Worm (Caenorhabditis elegans): ENCODE results near the gene F53F4.12.

Gene F53F4.12

ce11 chrV:13593083-13593482, 32.8 kb upstream of the F53F4.12 start, which contains the start of gene F53F4.4:
Gene F53F4.4 (plus strand): TSS chrV:13593383.
- TF ChIP-seq ceh-82 (tag; optimal IDR thresholded peaks at IDR 0.05) (no peak), mab-5 (tag; optimal IDR thresholded peaks at IDR 0.05) (no peak), lin-11 (tag; optimal IDR thresholded peaks at IDR 0.05) (no peak), nhr-23 (tag; optimal IDR thresholded peaks at IDR 0.05) (no peak), lin-39 (tag; optimal IDR thresholded peaks at IDR 0.05) (no peak), snpc-4 (tag; optimal IDR thresholded peaks at IDR 0.05) (no peak), nhr-237 (tag; optimal IDR thresholded peaks at IDR 0.05) (no peak), ZK546.5 (tag; optimal IDR thresholded peaks at IDR 0.05) (no peak), mdl-1 (tag; optimal IDR thresholded peaks at IDR 0.05) (no peak), unc-39 (tag; optimal IDR thresholded peaks at IDR 0.05) (no peak), ztf-11 (tag; optimal IDR thresholded peaks at IDR 0.05) (no peak), peb-1 (tag; optimal IDR thresholded peaks at IDR 0.05) (no peak), aly-2 (tag; optimal IDR thresholded peaks at IDR 0.05) (no peak), F13H6.1 (tag; optimal IDR thresholded peaks at IDR 0.05) (no peak), egl-27 (tag; optimal IDR thresholded peaks at IDR 0.05) (no peak), gmeb-1 (tag; optimal IDR thresholded peaks at IDR 0.05) (no peak), nhr-10 (tag; optimal IDR thresholded peaks at IDR 0.05) (no peak), zag-1 (tag; optimal IDR thresholded peaks at IDR 0.05) (no peak), ama-1 (optimal IDR thresholded peaks at IDR 0.05) (no peak)

DNA sequence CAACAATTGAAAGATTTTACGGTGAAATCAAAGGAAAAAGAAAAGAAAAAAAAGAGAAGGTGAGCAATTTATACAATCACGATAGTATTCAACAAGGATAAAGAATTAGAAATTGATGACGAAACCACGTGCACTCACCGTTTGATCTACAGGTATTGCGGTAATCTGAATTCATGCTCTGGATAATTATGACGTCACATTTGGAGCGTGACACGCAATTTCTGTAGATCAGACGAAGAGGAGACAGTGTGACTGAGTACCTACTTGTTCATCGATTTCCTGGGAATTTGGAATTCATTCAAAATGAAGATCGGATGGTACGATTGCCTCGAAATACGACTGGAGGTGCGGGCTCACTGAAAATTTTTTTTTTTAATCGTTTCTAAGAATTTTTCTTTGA, 27.5 kb upstream of the F53F4.12 start:
- TF ChIP-seq ztf-1 (GFP tag; conservative IDR thresholded peaks at IDR 0.05) (no peak), elt-1 (tag; optimal IDR thresholded peaks at IDR 0.05) (no peak), nhr-237 (tag; optimal IDR thresholded peaks at IDR 0.05) (no peak), ceh-16 (tag; optimal IDR thresholded peaks at IDR 0.05) (no peak), mab-5 (tag; optimal IDR thresholded peaks at IDR 0.05) (no peak), nhr-6 (tag; optimal IDR thresholded peaks at IDR 0.05) (no peak), ZK546.5 (tag; optimal IDR thresholded peaks at IDR 0.05) (no peak), nhr-129 (tag; optimal IDR thresholded peaks at IDR 0.05) (no peak), lsy-2 (tag; optimal IDR thresholded peaks at IDR 0.05) (no peak), ama-1 (optimal IDR thresholded peaks at IDR 0.05) (no peak), ztf-11 (tag; optimal IDR thresholded peaks at IDR 0.05) (no peak), nhr-77 (tag; optimal IDR thresholded peaks at IDR 0.05) (no peak), nhr-21 (tag; optimal IDR thresholded peaks at IDR 0.05) (no peak), Y55F3AM.14 (GFP tag; optimal IDR thresholded peaks at IDR 0.05) (no peak), sma-3 (GFP tag; optimal IDR thresholded peaks at IDR 0.05) (no peak), C34F6.9 (tag; optimal IDR thresholded peaks at IDR 0.05) (no peak), elt-3 (tag; optimal IDR thresholded peaks at IDR 0.05) (no peak), ztf-4 (tag; optimal IDR thresholded peaks at IDR 0.05) (no peak)

ce11 chrV:13600882-13601281, 25.0 kb upstream of the F53F4.12 start, which contains the start of gene rdy-2:
Gene rdy-2 (minus strand): TSS chrV:13600982.
- TF ChIP-seq lin-11 (tag; optimal IDR thresholded peaks at IDR 0.05) (no peak), lin-39 (tag; optimal IDR thresholded peaks at IDR 0.05) (no peak), peb-1 (tag; optimal IDR thresholded peaks at IDR 0.05) (no peak), R02D3.7 (tag; optimal IDR thresholded peaks at IDR 0.05) (no peak), sma-3 (GFP tag; optimal IDR thresholded peaks at IDR 0.05) (no peak)

- TF ChIP-seq ama-1 (optimal IDR thresholded peaks at IDR 0.05): no peak
- no peak for TF ChIP-seq unc-55 (GFP tag; optimal IDR thresholded peaks at IDR 0.05)
- TF ChIP-seq mdl-1 (tag; optimal IDR thresholded peaks at IDR 0.05): no peak
- peak; percentile 33 for TF ChIP-seq Y55F3AM.14 (GFP tag; optimal IDR thresholded peaks at IDR 0.05)
- peak; percentile 9 for TF ChIP-seq nhr-25 (tag; optimal IDR thresholded peaks at IDR 0.05)
- TF ChIP-seq elt-1 (tag; optimal IDR thresholded peaks at IDR 0.05): no peak
- no peak for TF ChIP-seq nhr-237 (tag; optimal IDR thresholded peaks at IDR 0.05)
- no peak for TF ChIP-seq blmp-1 (tag; optimal IDR thresholded peaks at IDR 0.05; ENCODE audit: insufficient read depth)
- TF ChIP-seq crh-2 (tag; optimal IDR thresholded peaks at IDR 0.05): no peak
- TF ChIP-seq nhr-21 (tag; optimal IDR thresholded peaks at IDR 0.05): peak; percentile 71
- TF ChIP-seq ceh-82 (tag; optimal IDR thresholded peaks at IDR 0.05): no peak
- no peak for TF ChIP-seq gmeb-1 (tag; optimal IDR thresholded peaks at IDR 0.05)
- TF ChIP-seq dmd-4 (tag; optimal IDR thresholded peaks at IDR 0.05): no peak
- no peak for TF ChIP-seq ZK546.5 (tag; optimal IDR thresholded peaks at IDR 0.05)
These were observed 19.1 kb upstream of the F53F4.12 start, which contains the start of gene fmo-4 for ce11 chrV:13606651-13607242. Gene fmo-4 (minus strand): TSS chrV:13606701.

Measured in whole organism, L2 larva.